Worm (Caenorhabditis elegans): Measurements from ENCODE around the gene pho-6.
A peak's percentile ranks its signal among the peaks of the same experiment; 100 is the strongest.

pho-6 gene

ce11 chrV:8394357-8394850 lies at the start of gene pho-6, which contains the start of gene F52E1.3:
Gene pho-6 (minus strand): TSS chrV:8394457.
Gene F52E1.3 (plus strand): TSS chrV:8394800.
- TF ChIP-seq ama-1 (optimal IDR thresholded peaks at IDR 0.05) = no peak

DNA sequence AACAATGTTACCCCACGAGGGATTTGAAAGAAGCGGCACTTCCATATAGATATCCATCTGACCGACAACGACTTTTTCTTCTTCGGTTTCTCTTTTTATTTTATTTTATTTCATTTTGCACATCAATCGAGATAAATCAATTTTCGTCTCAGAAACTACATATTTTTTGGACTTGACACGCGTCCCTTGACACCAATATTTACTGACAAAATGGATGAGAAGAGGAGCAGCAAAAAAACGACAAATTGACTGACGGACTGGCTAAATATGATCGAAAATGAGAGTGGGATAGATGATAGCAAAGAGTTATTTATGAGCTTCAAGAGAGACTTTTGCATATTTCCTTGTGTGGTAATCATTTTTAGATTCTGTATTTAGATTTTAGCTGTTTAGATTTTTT lies 43.1 kb upstream of the pho-6 start:
- TF ChIP-seq nhr-11 (tag; optimal IDR thresholded peaks at IDR 0.05) (no peak), mab-5 (tag; optimal IDR thresholded peaks at IDR 0.05) (peak; percentile 74)

- TF ChIP-seq nhr-237 (tag; optimal IDR thresholded peaks at IDR 0.05) (no peak), gmeb-1 (tag; optimal IDR thresholded peaks at IDR 0.05) (no peak), nhr-21 (tag; optimal IDR thresholded peaks at IDR 0.05) (no peak), nhr-6 (tag; optimal IDR thresholded peaks at IDR 0.05) (no peak), mdl-1 (tag; optimal IDR thresholded peaks at IDR 0.05) (no peak)
These were observed 41.0 kb upstream of the pho-6 start for ce11 chrV:8435292-8435691.

ce11 chrV:8434400-8434827 lies 40.2 kb upstream of the pho-6 start:
- no peak for TF ChIP-seq nhr-10 (tag; optimal IDR thresholded peaks at IDR 0.05)
- TF ChIP-seq nhr-25 (tag; optimal IDR thresholded peaks at IDR 0.05) = peak; percentile 35
- TF ChIP-seq sma-3 (GFP tag; optimal IDR thresholded peaks at IDR 0.05) = no peak
- peak; percentile 36 for TF ChIP-seq F13H6.1 (tag; optimal IDR thresholded peaks at IDR 0.05)
- TF ChIP-seq ceh-82 (tag; optimal IDR thresholded peaks at IDR 0.05) = no peak
- TF ChIP-seq gmeb-1 (tag; optimal IDR thresholded peaks at IDR 0.05) = peak; percentile 32
- TF ChIP-seq sma-9 (GFP tag; optimal IDR thresholded peaks at IDR 0.05) = peak; percentile 5
- TF ChIP-seq sma-9 (tag; optimal IDR thresholded peaks at IDR 0.05) = no peak
- peak; percentile 65 for TF ChIP-seq fos-1 (tag; optimal IDR thresholded peaks at IDR 0.05)
- no peak for TF ChIP-seq C34F6.9 (tag; optimal IDR thresholded peaks at IDR 0.05)
- TF ChIP-seq crh-2 (tag; optimal IDR thresholded peaks at IDR 0.05) = peak; percentile 37
- TF ChIP-seq elt-1 (tag; optimal IDR thresholded peaks at IDR 0.05) = no peak
- TF ChIP-seq mbf-1 (tag; optimal IDR thresholded peaks at IDR 0.05) = no peak
- no peak for TF ChIP-seq sem-4 (tag; optimal IDR thresholded peaks at IDR 0.05)
- no peak for TF ChIP-seq nhr-77 (tag; optimal IDR thresholded peaks at IDR 0.05)
- peak; percentile 73 for TF ChIP-seq blmp-1 (tag; optimal IDR thresholded peaks at IDR 0.05; ENCODE audit: insufficient read depth)
- no peak for TF ChIP-seq lin-11 (tag; optimal IDR thresholded peaks at IDR 0.05)
- no peak for TF ChIP-seq ceh-16 (tag; optimal IDR thresholded peaks at IDR 0.05)
- no peak for TF ChIP-seq ztf-4 (tag; optimal IDR thresholded peaks at IDR 0.05)
- TF ChIP-seq nhr-129 (tag; optimal IDR thresholded peaks at IDR 0.05) = peak; percentile 36
- no peak for TF ChIP-seq mab-5 (tag; optimal IDR thresholded peaks at IDR 0.05)

DNA sequence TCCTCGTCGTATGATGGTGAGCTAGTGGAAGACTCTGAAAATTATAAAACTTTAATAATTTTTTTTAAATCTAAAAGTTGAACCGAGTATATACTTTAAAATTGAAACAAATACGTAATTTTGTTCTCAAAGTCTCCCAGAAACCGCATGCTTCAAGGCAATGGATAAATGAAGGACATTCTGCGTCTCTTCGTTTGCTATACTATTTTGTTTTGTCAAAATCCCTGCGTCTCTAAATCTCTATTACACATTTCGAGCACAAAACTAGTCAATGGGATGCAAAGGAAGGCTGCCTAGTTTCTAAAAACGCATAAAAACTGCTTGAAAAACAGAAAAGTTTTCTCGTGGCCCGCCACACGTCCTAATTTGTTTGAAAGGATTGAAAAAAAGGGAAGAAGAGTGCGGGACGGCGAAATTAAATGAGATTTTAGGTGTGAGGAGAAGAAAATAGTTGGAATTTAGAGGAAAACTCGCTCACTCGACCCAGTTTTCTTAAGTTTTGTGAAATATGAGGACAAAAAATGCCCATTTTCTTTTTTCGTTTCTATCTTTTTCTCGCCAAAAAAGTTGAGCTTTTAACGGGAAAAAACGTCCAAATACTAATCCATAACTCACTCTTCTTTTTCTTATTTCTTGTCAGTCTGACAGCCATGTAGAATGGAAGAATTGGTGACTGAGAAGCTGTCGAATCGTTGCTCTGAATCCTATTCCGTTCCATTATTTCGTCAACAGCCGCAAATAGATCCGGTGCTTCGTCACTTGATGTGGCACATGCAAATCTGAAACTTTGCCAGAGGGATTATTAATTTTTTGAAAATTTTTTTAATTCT lies 34.5 kb upstream of the pho-6 start:
- no peak for TF ChIP-seq alr-1 (tag; optimal IDR thresholded peaks at IDR 0.05)
- peak in 1 of 2 experiments; percentile 20 for TF ChIP-seq lsy-2 (tag; optimal IDR thresholded peaks at IDR 0.05)
- TF ChIP-seq skn-1 (tag; optimal IDR thresholded peaks at IDR 0.05) = no peak
- no peak for TF ChIP-seq nhr-25 (tag; optimal IDR thresholded peaks at IDR 0.05)
- peak; percentile 71 for TF ChIP-seq sma-9 (GFP tag; optimal IDR thresholded peaks at IDR 0.05)
- no peak for TF ChIP-seq sma-9 (tag; optimal IDR thresholded peaks at IDR 0.05)
- no peak for TF ChIP-seq unc-39 (tag; optimal IDR thresholded peaks at IDR 0.05)
- TF ChIP-seq unc-62 (GFP tag; optimal IDR thresholded peaks at IDR 0.05) = no peak
- no peak for TF ChIP-seq crh-2 (tag; optimal IDR thresholded peaks at IDR 0.05)
- TF ChIP-seq C34F6.9 (tag; optimal IDR thresholded peaks at IDR 0.05) = peak; percentile 59
- no peak for TF ChIP-seq nhr-21 (tag; optimal IDR thresholded peaks at IDR 0.05)
- TF ChIP-seq sma-3 (GFP tag; optimal IDR thresholded peaks at IDR 0.05) = no peak
- TF ChIP-seq unc-55 (GFP tag; optimal IDR thresholded peaks at IDR 0.05) = peak; percentile 60
- TF ChIP-seq blmp-1 (tag; optimal IDR thresholded peaks at IDR 0.05; ENCODE audit: insufficient read depth) = no peak
